Worm (Caenorhabditis elegans) whole organism, L4 larva: ENCODE data around the gene F28F9.2.

Experiments
- aly-2 ChIP-seq: sonication (generic microtip); optimal IDR thresholded peaks from 2 replicates; lab custom pipeline; 2018; ENCODE audit warnings: missing biosample characterization, missing genetic modification characterization
- ama-1 ChIP-seq: fragments of 150-350 bp; optimal IDR thresholded peaks from 2 replicates; lab custom pipeline; 2014; ENCODE audit warnings: inconsistent platforms, mixed read lengths
- ceh-28 ChIP-seq: fragments of 150-350 bp; optimal IDR thresholded peaks from 2 replicates; lab custom pipeline; 2014; ENCODE audit warnings: missing biosample characterization, missing genetic modification reagents, missing genetic modification characterization
- ceh-62 ChIP-seq: sonication (generic microtip); optimal IDR thresholded peaks from 2 replicates; lab custom pipeline; 2017; ENCODE audit warnings: missing biosample characterization, missing genetic modification characterization
- dmd-8 ChIP-seq: fragments of 200-800 bp; sonication (Bioruptor generic); IDR thresholded peaks from 2 replicates; pipeline ENCODE4 v1.3.6; 2022; ENCODE audit warnings: missing genetic modification characterization, missing compliant biosample characterization
- fos-1 ChIP-seq: fragments of 150-350 bp; optimal IDR thresholded peaks from 2 replicates; lab custom pipeline; 2014; ENCODE audit warnings: missing biosample characterization, missing genetic modification characterization
- lin-13 ChIP-seq: fragments of 150-350 bp; optimal IDR thresholded peaks from 2 replicates; lab custom pipeline; 2014; ENCODE audit warnings: missing biosample characterization, missing genetic modification reagents, missing genetic modification characterization
- nhr-11 ChIP-seq: fragments of 150-350 bp; optimal IDR thresholded peaks from 2 replicates; lab custom pipeline; 2014; ENCODE audit warnings: missing biosample characterization, missing genetic modification characterization
- nhr-111 ChIP-seq: fragments of 200-800 bp; sonication (Bioruptor generic); optimal IDR thresholded peaks from 2 replicates; lab custom pipeline; 2018; ENCODE audit warnings: mild to moderate bottlenecking, missing genetic modification characterization, missing compliant biosample characterization
- nhr-237 ChIP-seq: sonication (generic microtip); optimal IDR thresholded peaks from 2 replicates; lab custom pipeline; 2017; ENCODE audit warnings: missing biosample characterization, missing genetic modification characterization
- skn-1 ChIP-seq: fragments of 150-350 bp; optimal IDR thresholded peaks from 2 replicates; lab custom pipeline; 2014; ENCODE audit warnings: missing biosample characterization, missing genetic modification characterization
- zag-1 ChIP-seq: fragments of 150-350 bp; optimal IDR thresholded peaks from 2 replicates; lab custom pipeline; 2014; ENCODE audit warnings: missing biosample characterization, missing genetic modification characterization

DNA sequence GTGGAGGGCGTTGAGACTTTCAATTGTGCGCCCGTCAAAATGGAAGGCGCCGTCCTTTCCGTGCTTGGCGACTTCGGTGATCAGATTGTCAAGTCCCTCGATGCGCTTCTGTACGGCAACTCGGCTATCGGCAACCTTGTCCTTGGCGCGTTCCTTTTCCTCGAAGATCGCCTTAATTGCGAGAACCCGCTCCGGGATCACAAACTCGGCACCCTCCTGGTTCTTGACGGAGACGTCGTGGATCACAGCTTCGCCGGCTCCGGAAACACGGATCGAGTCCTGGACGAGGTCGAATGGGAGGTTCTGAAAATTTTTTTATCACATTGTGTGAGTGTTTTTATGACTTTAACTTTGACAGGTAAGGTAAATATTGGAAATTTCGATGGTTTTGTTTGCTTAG lies 33.7 kb downstream of the F28F9.2 start:
- TF ChIP-seq aly-2 (tag; lab: Kevin White, UChicago): no peak
- TF ChIP-seq ceh-62: no peak
- no peak for TF ChIP-seq fos-1 (tag; lab: Kevin White, UChicago)
- no peak for TF ChIP-seq lin-13 (GFP tag; lab: Kevin White, UChicago)
- no peak for TF ChIP-seq dmd-8
- no peak for TF ChIP-seq nhr-237
- no peak for TF ChIP-seq nhr-11
- TF ChIP-seq nhr-111 (GFP tag; lab: Kevin White, UChicago): no peak
- no peak for TF ChIP-seq zag-1
- no peak for TF ChIP-seq ama-1 (lab: Kevin White, UChicago)
- TF ChIP-seq skn-1 (tag; lab: Kevin White, UChicago): no peak
- no peak for TF ChIP-seq ceh-28 (tag; lab: Kevin White, UChicago)
